Worm (Caenorhabditis elegans) whole organism, dauer: ENCODE results near the gene klp-11.
"Not testable (repeated sequence)": the region's sequence is repeated elsewhere in the genome, so short reads cannot be mapped to it uniquely, and the experiment has no call there.

Experiments used
- unc-62 ChIP-seq: sonication (generic microtip); optimal IDR thresholded peaks from 2 replicates; lab custom pipeline; 2017; ENCODE audit warnings: missing biosample characterization, missing genetic modification reagents, missing genetic modification characterization

klp-11 gene

ce11 chrIV:8728122-8728521 lies 33.7 kb downstream of the klp-11 start, which contains the start of gene otub-3:
Gene otub-3 (plus strand): TSS chrIV:8728177.
- TF ChIP-seq unc-62 (GFP tag; lab: Kevin White, UChicago) = no peak

DNA sequence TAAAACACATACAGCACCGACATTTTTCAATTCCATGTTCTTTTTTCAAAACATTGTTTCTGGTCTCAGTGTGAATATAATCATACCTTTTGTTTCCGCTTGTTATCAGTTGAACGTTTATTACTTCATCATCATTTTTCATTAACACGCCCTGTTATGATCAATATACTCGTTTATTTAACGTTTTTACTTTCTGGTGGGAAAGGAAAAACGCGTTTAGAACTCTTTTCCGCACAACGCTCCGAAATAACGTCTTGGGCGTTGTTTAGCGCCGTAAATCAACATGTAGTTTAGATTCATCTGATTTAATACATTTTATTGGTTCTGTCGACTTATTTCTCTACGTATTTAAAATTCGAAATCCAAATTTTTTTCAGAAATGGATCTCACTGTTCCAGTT lies 36.5 kb downstream of the klp-11 start, which contains the start of gene pgm-3:
TSS of gene pgm-3 (plus strand) at position 378 of the 400 bp plus-strand sequence.
- TF ChIP-seq unc-62 (GFP tag; lab: Kevin White, UChicago) = no peak

- TF ChIP-seq unc-62 (GFP tag; lab: Kevin White, UChicago) = no peak
These were observed 37.0 kb downstream of the klp-11 start for ce11 chrIV:8724907-8725306.

DNA sequence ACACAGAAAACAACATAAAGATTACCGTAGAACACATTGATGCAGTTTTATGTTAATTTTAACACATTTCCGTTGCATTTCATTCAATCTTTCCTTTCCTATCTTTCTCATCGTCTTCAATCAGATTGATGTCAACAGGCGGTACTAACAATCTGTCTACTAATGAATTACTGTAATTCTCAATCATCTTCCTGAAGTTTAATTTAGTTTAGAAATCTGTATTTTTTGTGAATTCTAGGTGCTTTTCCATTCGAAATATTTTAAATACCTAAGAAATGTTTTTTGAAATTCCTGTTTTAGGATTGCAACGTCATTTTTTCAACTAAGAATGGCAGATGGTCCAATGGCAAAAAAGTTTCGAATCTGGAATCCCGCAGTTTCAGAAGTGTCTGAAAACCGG lies 38.1 kb downstream of the klp-11 start, which contains the start of gene F21D5.9:
TSS of gene F21D5.9 (plus strand) at position 301 of the 400 bp plus-strand sequence.
- no peak for TF ChIP-seq unc-62 (GFP tag; lab: Kevin White, UChicago)

- no peak for TF ChIP-seq unc-62 (GFP tag; lab: Kevin White, UChicago)
These were observed 39.1 kb downstream of the klp-11 start for ce11 chrIV:8722801-8723200.

DNA sequence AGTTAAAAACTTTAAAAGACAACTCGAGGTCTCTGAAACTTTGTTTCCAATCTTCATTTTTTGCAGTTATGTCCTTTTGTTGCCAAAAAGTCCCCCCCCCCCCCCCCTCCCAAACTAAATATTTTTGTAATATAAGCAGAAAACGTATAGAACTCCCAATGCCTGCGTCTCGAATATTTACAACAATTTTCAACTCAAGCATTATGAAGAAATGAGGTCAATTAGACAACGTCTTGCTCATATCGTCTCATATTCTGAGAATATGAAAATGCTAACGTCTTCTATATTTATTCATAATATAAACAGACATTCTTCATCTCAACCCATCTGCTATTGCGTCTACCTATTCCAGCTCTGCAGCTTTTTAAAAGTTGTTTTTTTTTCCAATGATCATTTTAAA lies 43.7 kb downstream of the klp-11 start, which contains the start of gene H23L24.1:
TSS of gene H23L24.1 (plus strand) at position 301 of the 400 bp plus-strand sequence.
- TF ChIP-seq unc-62 (GFP tag; lab: Kevin White, UChicago) = no peak

DNA sequence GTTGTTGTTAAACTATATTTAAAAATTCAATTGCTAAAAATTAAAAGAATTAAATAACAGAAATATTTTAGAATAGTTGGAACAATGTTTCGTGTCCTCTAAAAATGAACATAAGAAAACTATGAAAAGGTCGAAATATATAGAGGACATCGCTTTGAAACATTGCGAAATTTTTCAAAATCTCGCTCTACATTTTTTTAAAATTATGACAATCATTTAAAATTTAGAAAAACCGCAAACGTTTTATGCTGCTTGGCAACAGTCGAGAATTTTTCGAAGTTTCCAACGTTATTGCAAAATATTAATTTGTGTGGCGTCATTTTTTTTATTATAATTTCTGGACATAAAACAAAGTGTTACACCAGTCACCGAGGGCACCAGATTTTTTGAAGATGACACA lies 46.8 kb downstream of the klp-11 start, which contains the start of the genes parg-2 and ipla-5:
TSS of gene parg-2 (minus strand) at position 101 of the 400 bp plus-strand sequence.
TSS of gene ipla-5 (plus strand) at position 216 of the 400 bp plus-strand sequence.
- TF ChIP-seq unc-62 (GFP tag; lab: Kevin White, UChicago) = not testable (repeated sequence)

DNA sequence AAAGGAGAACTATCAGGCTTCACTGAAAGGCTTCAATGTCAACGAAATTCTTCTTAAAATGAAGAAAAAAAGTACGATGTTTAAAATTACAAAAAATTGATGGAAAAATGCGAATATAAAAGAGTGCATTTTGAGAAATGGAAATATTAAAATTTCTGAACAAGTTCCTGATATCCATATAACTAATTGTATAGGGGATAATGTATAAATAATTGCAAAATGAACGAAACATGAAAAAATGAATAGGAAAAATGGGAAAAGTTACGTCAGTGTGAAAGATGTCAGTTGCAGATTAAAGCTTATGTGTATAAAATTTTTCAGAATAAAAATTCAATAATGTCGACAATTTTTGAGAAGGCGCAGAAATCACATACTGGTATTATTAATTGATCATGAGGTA lies 53.8 kb downstream of the klp-11 start:
- TF ChIP-seq unc-62 (GFP tag; lab: Kevin White, UChicago) = no peak
